Worm (Caenorhabditis elegans): ENCODE data around the gene gfl-1.

Gene gfl-1

DNA sequence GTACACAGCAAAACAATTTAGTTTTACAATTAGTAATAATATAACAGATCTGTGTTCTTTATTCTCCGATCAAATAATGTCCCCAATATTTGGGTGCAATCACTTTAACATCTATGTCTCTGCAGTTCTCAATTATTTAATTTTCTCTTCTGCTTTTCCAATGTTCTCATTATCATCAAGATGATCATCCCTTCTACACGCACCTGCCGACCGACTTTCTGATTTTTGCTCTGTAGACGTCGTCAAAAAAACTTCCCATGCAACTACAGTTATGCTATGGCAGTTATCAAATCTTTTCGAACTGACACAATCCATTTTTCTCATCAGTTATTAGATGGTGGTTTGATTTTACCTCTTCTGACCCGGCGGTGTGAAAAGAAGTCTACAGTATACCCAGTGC is 17.4 kb upstream of the gfl-1 start (continued):
- TF ChIP-seq dsc-1 (tag; optimal IDR thresholded peaks at IDR 0.05): no peak
- TF ChIP-seq hpl-2 (GFP tag; optimal IDR thresholded peaks at IDR 0.05): no peak
- TF ChIP-seq nhr-77 (tag; optimal IDR thresholded peaks at IDR 0.05): no peak
- TF ChIP-seq nhr-28 (tag; optimal IDR thresholded peaks at IDR 0.05): no peak
- no peak for TF ChIP-seq tlp-1 (tag; optimal IDR thresholded peaks at IDR 0.05)
- TF ChIP-seq sup-37 (GFP tag; optimal IDR thresholded peaks at IDR 0.05): no peak
- TF ChIP-seq elt-3 (tag; optimal IDR thresholded peaks at IDR 0.05): peak in 2 of 6 experiments; percentile 10 to 16
- no peak for TF ChIP-seq F16B12.6 (tag; optimal IDR thresholded peaks at IDR 0.05)
- peak; percentile 75 for TF ChIP-seq nhr-85 (tag)
- TF ChIP-seq Y116A8C.19 (tag; optimal IDR thresholded peaks at IDR 0.05; ENCODE audit: borderline replicate concordance): no peak
- peak; percentile 17 for TF ChIP-seq lin-14 (GFP tag; optimal IDR thresholded peaks at IDR 0.05)
- TF ChIP-seq xbp-1 (tag; optimal IDR thresholded peaks at IDR 0.05): no peak
- TF ChIP-seq sptf-1 (tag; optimal IDR thresholded peaks at IDR 0.05): no peak
- TF ChIP-seq efl-3 (GFP tag; optimal IDR thresholded peaks at IDR 0.05): no peak
- TF ChIP-seq alr-1 (tag; optimal IDR thresholded peaks at IDR 0.05; ENCODE audit: borderline replicate concordance): no peak
- no peak for TF ChIP-seq ceh-90 (tag; optimal IDR thresholded peaks at IDR 0.05)
- TF ChIP-seq unc-62 (GFP tag; optimal IDR thresholded peaks at IDR 0.05): no peak
- no peak for TF ChIP-seq lin-35 (GFP tag; optimal IDR thresholded peaks at IDR 0.05)
- TF ChIP-seq zag-1 (tag; optimal IDR thresholded peaks at IDR 0.05): no peak
- peak; percentile 25 for TF ChIP-seq nhr-71 (tag; optimal IDR thresholded peaks at IDR 0.05)
- TF ChIP-seq pqm-1 (tag; optimal IDR thresholded peaks at IDR 0.05): no peak
- TF ChIP-seq nhr-19 (GFP tag; conservative IDR thresholded peaks at IDR 0.05): 0 out of 2 replicates have a peak, but pooled peaks have one; percentile 3
- TF ChIP-seq mep-1 (tag; optimal IDR thresholded peaks at IDR 0.05): no peak
- no peak for TF ChIP-seq nhr-11 (tag; optimal IDR thresholded peaks at IDR 0.05)
- no peak for TF ChIP-seq C16A3.4 (tag; optimal IDR thresholded peaks at IDR 0.05)
- TF ChIP-seq lsy-2 (tag; optimal IDR thresholded peaks at IDR 0.05): no peak
- no peak for TF ChIP-seq nhr-84 (tag; optimal IDR thresholded peaks at IDR 0.05)
- TF ChIP-seq nhr-76 (tag; optimal IDR thresholded peaks at IDR 0.05): no peak
- TF ChIP-seq fkh-4 (tag; optimal IDR thresholded peaks at IDR 0.05; ENCODE audit: borderline replicate concordance): no peak
- no peak for TF ChIP-seq swsn-7 (tag; optimal IDR thresholded peaks at IDR 0.05)
- TF ChIP-seq lin-39 (tag; optimal IDR thresholded peaks at IDR 0.05): no peak
- no peak for TF ChIP-seq elt-2 (tag; optimal IDR thresholded peaks at IDR 0.05)
- no peak for TF ChIP-seq snpc-4 (tag; optimal IDR thresholded peaks at IDR 0.05)
- TF ChIP-seq skn-1 (tag; optimal IDR thresholded peaks at IDR 0.05): no peak
- no peak for TF ChIP-seq ceh-82 (tag; optimal IDR thresholded peaks at IDR 0.05)
- no peak for TF ChIP-seq ztf-11 (tag; optimal IDR thresholded peaks at IDR 0.05)
- TF ChIP-seq egl-27 (tag; optimal IDR thresholded peaks at IDR 0.05): no peak
- peak; percentile 21 for TF ChIP-seq snu-23 (GFP tag; optimal IDR thresholded peaks at IDR 0.05)
- no peak for TF ChIP-seq ceh-63 (GFP tag; optimal IDR thresholded peaks at IDR 0.05)
- no peak for TF ChIP-seq lin-15B (tag; optimal IDR thresholded peaks at IDR 0.05)
- TF ChIP-seq nhr-12 (tag; optimal IDR thresholded peaks at IDR 0.05): no peak
- no peak for TF ChIP-seq ama-1 (optimal IDR thresholded peaks at IDR 0.05)
- no peak for TF ChIP-seq mef-2 (tag; optimal IDR thresholded peaks at IDR 0.05)
- no peak for TF ChIP-seq unc-86 (tag; optimal IDR thresholded peaks at IDR 0.05)
- TF ChIP-seq aly-2 (tag; optimal IDR thresholded peaks at IDR 0.05): no peak
- TF ChIP-seq isw-1 (GFP tag; IDR thresholded peaks at IDR 0.05): no peak
- TF ChIP-seq ztf-4 (tag; optimal IDR thresholded peaks at IDR 0.05): no peak
- no peak for TF ChIP-seq mab-9 (GFP tag; IDR thresholded peaks at IDR 0.05)
- peak; percentile 5 for TF ChIP-seq tbx-2 (tag; optimal IDR thresholded peaks at IDR 0.05)
- TF ChIP-seq sox-4 (tag; optimal IDR thresholded peaks at IDR 0.05): no peak
- TF ChIP-seq pag-3 (tag; optimal IDR thresholded peaks at IDR 0.05; ENCODE audit: borderline replicate concordance, insufficient read depth): no peak
- no peak for TF ChIP-seq lir-3 (tag; optimal IDR thresholded peaks at IDR 0.05; ENCODE audit: poor library complexity)
